Worm (Caenorhabditis elegans) whole organism, L4/young adult: Measurements from ENCODE around the gene Y49A3A.3.

ENCODE experiments used
- dao-5 ChIP-seq: sonication (generic microtip); optimal IDR thresholded peaks from 2 replicates; lab custom pipeline; 2016; ENCODE audit warnings: missing genotype, missing genetic modification characterization, moderate library complexity, missing compliant biosample characterization
- him-1 ChIP-seq: sonication (generic microtip); optimal IDR thresholded peaks from 2 replicates; lab custom pipeline; 2016; ENCODE audit warnings: missing genotype, missing genetic modification reagents, missing genetic modification characterization, missing compliant biosample characterization

ce11 chrV:14327776-14328175 lies 26.4 kb upstream of the Y49A3A.3 start, which contains the start of gene F47B8.5:
- TF ChIP-seq him-1 (tag; lab: Kevin White, UChicago) (no peak), dao-5 (tag; lab: Kevin White, UChicago) (no peak)
